Worm (Caenorhabditis elegans) whole organism, L4/young adult: Measurements from ENCODE around the gene Y47D7A.6.
A peak's percentile ranks its signal among the peaks of the same experiment; 100 is the strongest.

ENCODE experiments used
- W03F9.2 ChIP-seq: fragments of 150-350 bp; optimal IDR thresholded peaks from 2 replicates; lab custom pipeline; 2014; ENCODE audit warnings: missing biosample characterization, missing genetic modification characterization
- dao-5 ChIP-seq: sonication (generic microtip); optimal IDR thresholded peaks from 2 replicates; lab custom pipeline; 2016; ENCODE audit warnings: missing genotype, missing genetic modification characterization, moderate library complexity, missing compliant biosample characterization
- him-1 ChIP-seq: sonication (generic microtip); optimal IDR thresholded peaks from 2 replicates; lab custom pipeline; 2016; ENCODE audit warnings: missing genotype, missing genetic modification reagents, missing genetic modification characterization, missing compliant biosample characterization

Y47D7A.6 gene

ce11 chrV:4418116-4418515 lies at the start of gene Y47D7A.6:
Gene Y47D7A.6, minus strand, starts transcription at chrV:4418216.
- TF ChIP-seq W03F9.2 (tag; lab: Kevin White, UChicago) (no peak), him-1 (no peak), dao-5 (no peak)

ce11 chrV:4454634-4455033 lies 36.6 kb upstream of the Y47D7A.6 start, which contains the start of gene gnrr-5:
Gene gnrr-5, minus strand, starts transcription at chrV:4454734.
- TF ChIP-seq dao-5 (no peak), him-1 (no peak), W03F9.2 (tag; lab: Kevin White, UChicago) (no peak)

DNA sequence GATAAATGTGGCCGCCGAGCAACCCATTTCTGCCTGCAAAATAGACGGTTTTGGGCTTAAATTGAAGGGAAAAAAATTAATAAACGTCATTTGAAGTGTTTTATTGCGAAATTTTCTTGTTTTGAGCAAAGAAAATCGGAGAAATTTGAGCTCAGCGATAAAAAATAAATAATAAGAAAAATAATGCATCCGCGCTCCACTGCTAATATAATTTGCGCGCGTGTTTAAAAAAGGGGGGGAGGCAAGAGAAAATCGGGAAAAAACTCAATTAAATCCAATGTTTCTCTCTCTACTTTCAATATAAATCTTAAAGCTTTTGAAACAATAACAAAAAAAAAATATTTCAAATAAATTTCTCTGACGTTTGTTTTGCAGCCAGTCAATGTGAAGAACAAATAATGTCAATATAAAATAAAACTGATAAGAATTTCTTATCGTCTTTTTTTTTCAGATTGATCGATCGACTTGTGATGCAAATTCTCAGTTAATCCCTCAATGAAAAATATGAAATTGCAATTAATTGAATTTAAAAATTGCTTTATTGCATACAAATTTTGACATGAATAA lies 32.6 kb upstream of the Y47D7A.6 start, which contains the start of gene rft-2:
rft-2 (minus strand) TSS at position 41 of the 567 bp plus-strand sequence.
- peak; percentile 49 for TF ChIP-seq W03F9.2 (tag; lab: Kevin White, UChicago)
- TF ChIP-seq dao-5: no peak
- TF ChIP-seq him-1: peak; percentile 33

DNA sequence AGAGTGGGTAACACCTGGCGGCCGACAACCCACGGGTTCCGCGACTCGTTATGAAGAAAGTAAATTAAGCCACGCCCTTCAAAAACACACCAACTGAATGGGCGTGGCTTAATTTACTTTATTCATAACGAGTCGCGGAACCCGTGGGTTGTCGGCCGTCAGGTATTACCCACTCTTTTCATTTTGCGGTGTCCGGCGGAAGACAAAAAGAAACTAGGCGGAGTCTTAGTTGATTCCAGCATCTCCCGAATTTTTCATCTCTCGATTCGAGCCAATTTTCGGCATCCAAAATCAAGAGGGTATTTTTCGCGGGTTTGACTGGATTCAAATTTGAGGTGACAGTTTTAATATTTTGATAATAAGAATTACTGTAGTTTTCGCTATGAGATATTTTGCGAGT lies 29.6 kb upstream of the Y47D7A.6 start:
- TF ChIP-seq dao-5 (no peak), him-1 (no peak), W03F9.2 (tag; lab: Kevin White, UChicago) (no peak)

DNA sequence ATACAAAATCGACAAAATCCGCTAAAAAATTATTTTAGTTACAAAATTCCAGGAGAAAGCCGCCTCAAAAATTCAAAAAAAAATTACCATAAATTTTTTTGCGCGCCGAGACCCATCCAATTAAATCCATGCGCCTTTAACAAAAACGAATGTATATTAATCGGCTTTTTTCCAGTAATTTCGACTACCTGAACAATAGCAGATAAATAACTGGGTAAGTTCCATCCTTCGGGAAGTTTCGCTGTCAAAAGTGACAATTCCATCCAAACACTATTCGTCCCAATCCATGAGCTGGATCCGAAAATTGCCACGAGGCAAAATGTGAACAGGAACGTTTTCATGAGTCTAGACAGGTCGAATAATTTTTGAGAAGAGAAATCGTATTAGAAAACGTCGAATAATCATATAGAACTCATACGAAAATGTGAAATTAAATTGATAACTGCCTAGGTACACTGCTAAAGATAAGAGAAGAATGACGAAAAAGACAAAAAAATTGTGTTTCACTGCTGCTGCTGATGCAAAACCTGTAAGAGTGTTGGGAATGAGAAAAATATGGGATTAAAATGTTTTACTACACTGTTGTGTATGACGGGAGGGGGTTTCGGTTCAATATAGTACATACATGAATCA lies 24.8 kb upstream of the Y47D7A.6 start, which contains the start of gene rft-1:
rft-1 (minus strand) TSS at position 475 of the 633 bp plus-strand sequence.
- TF ChIP-seq W03F9.2 (tag; lab: Kevin White, UChicago): no peak
- TF ChIP-seq him-1: no peak
- no peak for TF ChIP-seq dao-5

DNA sequence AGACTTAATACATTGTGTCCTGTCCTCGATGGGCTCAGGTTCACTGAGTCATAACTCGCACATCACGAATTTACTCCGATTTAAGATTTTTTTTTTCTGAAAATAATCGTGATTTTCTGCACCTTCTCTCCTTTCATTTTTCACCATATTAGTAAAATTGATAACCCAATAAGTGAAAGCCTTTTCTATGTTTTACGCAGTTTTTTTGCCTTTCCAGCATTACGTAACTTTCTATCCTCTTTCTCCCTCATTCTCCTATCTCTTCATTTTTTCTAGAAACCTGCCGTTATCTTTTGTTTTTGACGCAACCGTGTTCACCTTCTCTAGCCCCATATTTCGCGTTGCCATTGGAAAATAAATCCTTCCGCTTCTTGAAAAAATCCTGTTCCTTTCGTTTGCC lies 19.2 kb upstream of the Y47D7A.6 start:
- TF ChIP-seq W03F9.2 (tag; lab: Kevin White, UChicago) (no peak), dao-5 (no peak), him-1 (no peak)

DNA sequence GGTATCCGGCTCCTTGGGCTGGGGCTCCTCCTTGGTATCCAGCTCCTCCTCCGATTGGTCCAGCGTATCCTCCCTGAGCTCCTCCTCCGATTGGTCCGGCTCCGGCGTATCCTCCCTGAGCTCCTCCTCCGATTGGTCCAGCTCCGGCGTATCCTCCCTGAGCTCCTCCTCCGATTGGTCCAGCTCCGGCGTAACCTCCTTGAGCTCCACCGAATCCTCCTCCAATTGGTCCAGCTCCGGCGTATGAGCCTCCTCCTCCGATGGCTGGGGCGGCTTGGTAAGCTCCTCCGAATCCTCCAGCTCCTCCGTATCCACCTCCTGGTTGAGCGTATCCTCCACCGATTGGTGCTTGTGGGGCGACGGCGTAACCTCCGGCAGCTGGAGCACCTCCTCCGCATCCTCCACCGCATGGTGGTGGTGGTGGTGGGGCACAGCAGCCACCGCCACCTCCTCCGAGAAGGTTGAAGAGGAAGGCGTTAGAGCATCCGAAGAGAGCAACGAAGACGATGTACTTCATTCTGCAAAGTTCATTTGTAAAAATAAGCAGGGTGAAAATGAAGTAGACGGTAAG lies 17.5 kb upstream of the Y47D7A.6 start, which contains the start of gene Y47D7A.13:
Y47D7A.13 (minus strand) TSS at position 517 of the 571 bp plus-strand sequence.
- TF ChIP-seq dao-5: no peak
- no peak for TF ChIP-seq him-1
- TF ChIP-seq W03F9.2 (tag; lab: Kevin White, UChicago): no peak

ce11 chrV:4432783-4433237 lies 14.8 kb upstream of the Y47D7A.6 start, which contains the start of gene Y47D7A.15:
Gene Y47D7A.15, minus strand, starts transcription at chrV:4433187.
- TF ChIP-seq him-1: no peak
- TF ChIP-seq W03F9.2 (tag; lab: Kevin White, UChicago): no peak
- TF ChIP-seq dao-5: no peak

ce11 chrV:4429576-4429975 lies 11.6 kb upstream of the Y47D7A.6 start, which contains the start of gene Y47D7A.12:
Gene Y47D7A.12, minus strand, starts transcription at chrV:4429676.
- TF ChIP-seq W03F9.2 (tag; lab: Kevin White, UChicago): no peak
- TF ChIP-seq dao-5: no peak
- TF ChIP-seq him-1: no peak

- TF ChIP-seq dao-5: no peak
- TF ChIP-seq him-1: no peak
- TF ChIP-seq W03F9.2 (tag; lab: Kevin White, UChicago): no peak
Measured at ce11 chrV:4428202-4428601, 10.2 kb upstream of the Y47D7A.6 start, which contains the start of gene Y47D7A.11. Gene Y47D7A.11, minus strand, starts transcription at chrV:4428302.

DNA sequence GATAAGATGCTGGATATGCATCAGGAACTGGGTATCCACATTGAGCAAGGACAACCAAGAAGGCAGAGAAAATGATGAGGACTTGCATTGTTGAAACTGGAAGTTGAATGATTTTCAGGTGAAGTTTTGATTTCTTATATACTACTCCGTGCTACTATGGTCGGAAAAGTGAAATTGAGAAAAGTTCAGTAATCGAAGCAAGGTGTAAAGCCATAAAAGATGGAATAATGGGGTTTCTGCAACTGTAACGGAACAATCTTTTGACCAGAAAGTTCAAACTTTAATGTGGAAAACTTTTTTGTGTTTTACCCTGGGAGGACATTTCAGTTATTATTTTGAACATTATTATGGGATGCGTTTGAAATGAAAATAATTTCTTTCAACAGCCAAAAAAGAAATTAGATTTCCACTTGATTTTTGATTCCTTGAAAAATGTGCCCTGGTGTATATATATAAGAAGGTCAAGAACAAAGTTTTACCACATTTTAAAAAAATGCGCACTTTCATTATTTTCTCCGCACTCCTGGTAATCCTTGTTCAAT lies 5.9 kb upstream of the Y47D7A.6 start, which contains the start of the genes Y47D7A.9 and Y47D7A.19:
Y47D7A.9 (minus strand) TSS at position 101 of the 542 bp plus-strand sequence.
Y47D7A.19 (plus strand) TSS at position 492 of the 542 bp plus-strand sequence.
- TF ChIP-seq W03F9.2 (tag; lab: Kevin White, UChicago) (no peak), him-1 (no peak), dao-5 (no peak)

DNA sequence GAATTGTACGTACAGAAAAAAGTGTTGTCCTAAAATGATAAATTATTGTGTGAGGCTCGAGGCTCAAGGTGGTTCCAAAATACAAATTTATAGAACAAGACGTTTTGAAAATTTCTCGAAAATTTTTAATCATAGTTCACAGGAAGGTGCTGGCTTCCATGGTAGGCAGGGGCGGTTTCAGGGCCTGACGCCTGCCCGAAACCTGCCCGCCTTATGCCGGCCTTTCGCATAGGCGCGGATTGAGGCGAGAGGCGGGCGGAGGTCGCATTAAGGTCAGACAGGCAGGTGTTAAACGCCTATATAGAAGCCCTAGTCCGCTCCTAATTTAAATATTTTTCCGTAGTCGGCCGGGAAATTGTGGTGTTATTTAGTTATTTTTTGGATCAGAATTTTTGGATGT lies 5.1 kb upstream of the Y47D7A.6 start:
- TF ChIP-seq W03F9.2 (tag; lab: Kevin White, UChicago) (no peak), dao-5 (no peak), him-1 (no peak)

ce11 chrV:4422127-4422526 lies 4.1 kb upstream of the Y47D7A.6 start, which contains the start of gene skr-7:
Gene skr-7, plus strand, starts transcription at chrV:4422427.
- TF ChIP-seq him-1 (no peak), W03F9.2 (tag; lab: Kevin White, UChicago) (no peak), dao-5 (no peak)

- TF ChIP-seq dao-5: no peak
- TF ChIP-seq him-1: no peak
- TF ChIP-seq W03F9.2 (tag; lab: Kevin White, UChicago): no peak
Measured at ce11 chrV:4421475-4421874, 3.5 kb upstream of the Y47D7A.6 start, which contains the start of gene skr-14. Gene skr-14, minus strand, starts transcription at chrV:4421575.
